Worm (Caenorhabditis elegans) whole organism, L1 larva: ENCODE results near the gene glb-11.

Source experiments
- blmp-1 ChIP-seq: fragments of 150-350 bp; optimal IDR thresholded peaks from 2 replicates; lab custom pipeline; 2014; ENCODE audit warnings: missing biosample characterization, missing genetic modification characterization
- efl-1 ChIP-seq, 4 experiments: fragments of 150-350 bp; optimal IDR thresholded peaks in 3 of 4; peaks in 1 of 4; 1 replicate in 1 of 4; 2 replicates in 3 of 4; lab custom pipeline; 2014; ENCODE audit warnings: missing biosample characterization in 2 of 4, missing genetic modification characterization in 2 of 4, missing genetic modification reagents in 2 of 4
- egl-13 ChIP-seq: sonication (generic microtip); optimal IDR thresholded peaks from 2 replicates; lab custom pipeline; 2016; ENCODE audit warnings: missing genotype, missing genetic modification reagents, missing genetic modification characterization, missing compliant biosample characterization
- fkh-10 ChIP-seq: sonication (generic microtip); optimal IDR thresholded peaks from 2 replicates; lab custom pipeline; 2017; ENCODE audit warnings: missing biosample characterization, missing genetic modification reagents, missing genetic modification characterization
- jun-1 ChIP-seq: fragments of 150-350 bp; optimal IDR thresholded peaks from 2 replicates; lab custom pipeline; 2014; ENCODE audit warnings: missing biosample characterization, missing genetic modification reagents, missing genetic modification characterization
- nhr-12 ChIP-seq: sonication (generic microtip); optimal IDR thresholded peaks from 2 replicates; lab custom pipeline; 2017; ENCODE audit warnings: missing biosample characterization, missing genetic modification characterization
- skn-1 ChIP-seq: fragments of 150-350 bp; optimal IDR thresholded peaks from 2 replicates; lab custom pipeline; 2014; ENCODE audit warnings: missing biosample characterization, missing genetic modification characterization
- unc-130 ChIP-seq: fragments of 150-350 bp; optimal IDR thresholded peaks from 2 replicates; lab custom pipeline; 2017; ENCODE audit warnings: missing biosample characterization, missing genetic modification characterization, inconsistent platforms
- zag-1 ChIP-seq: fragments of 150-350 bp; optimal IDR thresholded peaks from 2 replicates; lab custom pipeline; 2014; ENCODE audit warnings: missing biosample characterization, missing genetic modification characterization

DNA sequence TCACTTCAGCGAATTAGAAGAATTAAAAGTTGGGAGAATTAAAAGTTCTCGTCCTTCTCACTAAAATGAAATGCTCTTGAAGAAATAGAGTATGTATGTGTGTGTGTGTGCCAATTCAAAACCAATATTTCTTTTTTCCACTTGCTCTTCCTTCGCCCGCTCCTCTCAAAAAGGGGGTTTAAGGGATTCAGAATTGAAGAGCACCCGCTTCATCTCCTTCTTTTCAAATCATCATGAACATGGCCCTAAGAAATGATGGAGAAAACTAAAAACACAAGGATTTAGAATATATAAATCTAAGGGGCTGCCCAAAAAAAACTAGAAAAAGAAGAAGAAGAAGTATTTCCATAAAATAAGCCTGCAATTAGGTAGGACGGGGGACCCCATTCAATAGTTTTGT lies 22.9 kb downstream of the glb-11 start:
- no peak for TF ChIP-seq egl-13 (tag; lab: Kevin White, UChicago)
- no peak for TF ChIP-seq efl-1 (optimal IDR thresholded peaks at IDR 0.05; lab: Kevin White, UChicago)
- peak in 1 of 2 experiments; percentile 61 for TF ChIP-seq efl-1 (GFP tag; optimal IDR thresholded peaks at IDR 0.05 in 1 of 2; lab: Kevin White, UChicago)
- TF ChIP-seq zag-1 = no peak
- no peak for TF ChIP-seq blmp-1 (tag; lab: Kevin White, UChicago)
- no peak for TF ChIP-seq fkh-10 (GFP tag; lab: Kevin White, UChicago)
- TF ChIP-seq unc-130 = no peak
- no peak for TF ChIP-seq jun-1 (tag; lab: Kevin White, UChicago)
- TF ChIP-seq skn-1 (tag; lab: Kevin White, UChicago) = no peak
- no peak for TF ChIP-seq nhr-12 (tag; lab: Kevin White, UChicago)
